Fruit fly (Drosophila melanogaster) whole organism, embryonic: ENCODE data around the gene sra.

Source experiments
- Abd-B ChIP-seq: fragments of 200-800 bp; sonication (Bioruptor generic); optimal IDR thresholded peaks from 2 replicates; lab custom pipeline; 2018; ENCODE audit warnings: missing biosample characterization, mild to moderate bottlenecking, missing genetic modification characterization, moderate library complexity
- Asciz ChIP-seq: fragments of 200-800 bp; sonication (Bioruptor generic); optimal IDR thresholded peaks from 2 replicates; lab custom pipeline; 2017; ENCODE audit warnings: missing biosample characterization, mild to moderate bottlenecking, missing genetic modification characterization, missing genetic modification reagents
- Blimp-1 ChIP-seq: fragments of 200-800 bp; sonication (Bioruptor generic); optimal IDR thresholded peaks from 3 replicates; lab custom pipeline; 2018; ENCODE audit warnings: missing biosample characterization, missing genetic modification characterization, mild to moderate bottlenecking, moderate library complexity, missing genetic modification reagents
- CG10565 ChIP-seq: fragments of 200-800 bp; sonication (Bioruptor generic); optimal IDR thresholded peaks from 3 replicates; lab custom pipeline; 2016; ENCODE audit warnings: missing biosample characterization, mild to moderate bottlenecking, missing genetic modification characterization
- CG11456 ChIP-seq: fragments of 200-800 bp; sonication (Bioruptor generic); IDR thresholded peaks from 3 replicates; pipeline ENCODE4 v1.3.6; 2022; ENCODE audit warnings: missing biosample characterization, missing genetic modification characterization
- CG11504 ChIP-seq: fragments of 200-800 bp; sonication (Bioruptor generic); optimal IDR thresholded peaks from 3 replicates; lab custom pipeline; 2019; ENCODE audit warnings: missing biosample characterization, mild to moderate bottlenecking, missing genetic modification characterization, moderate library complexity
- CG11696 ChIP-seq: fragments of 200-800 bp; sonication (Bioruptor generic); IDR thresholded peaks from 2 replicates; pipeline ENCODE4 v1.3.6; 2022; ENCODE audit warnings: missing biosample characterization, missing genetic modification characterization
- CG13424 ChIP-seq: fragments of 200-800 bp; sonication (Bioruptor generic); optimal IDR thresholded peaks from 2 replicates; lab custom pipeline; 2019; ENCODE audit warnings: missing biosample characterization, mild to moderate bottlenecking, missing genetic modification characterization, moderate library complexity
- CG15479 ChIP-seq: fragments of 200-800 bp; sonication (Bioruptor generic); optimal IDR thresholded peaks from 3 replicates; lab custom pipeline; 2019; ENCODE audit warnings: missing biosample characterization, mild to moderate bottlenecking, missing genetic modification characterization, moderate library complexity
- CG16815 ChIP-seq: fragments of 200-800 bp; sonication (Bioruptor generic); optimal IDR thresholded peaks from 3 replicates; lab custom pipeline; 2017; ENCODE audit warnings: missing biosample characterization, mild to moderate bottlenecking, missing genetic modification characterization
- CG17802 ChIP-seq: fragments of 200-800 bp; sonication (Bioruptor generic); optimal IDR thresholded peaks from 2 replicates; lab custom pipeline; 2018; ENCODE audit warnings: missing biosample characterization, mild to moderate bottlenecking, missing genetic modification characterization, moderate library complexity
- CG17912 ChIP-seq: fragments of 200-800 bp; sonication (Bioruptor generic); optimal IDR thresholded peaks from 2 replicates; lab custom pipeline; 2018; ENCODE audit warnings: missing biosample characterization, mild to moderate bottlenecking, missing genetic modification characterization
- CG1832 ChIP-seq: fragments of 200-800 bp; sonication (Bioruptor generic); optimal IDR thresholded peaks from 2 replicates; lab custom pipeline; 2017; ENCODE audit warnings: missing biosample characterization, mild to moderate bottlenecking, missing genetic modification characterization, inconsistent platforms
- CG2116 ChIP-seq: fragments of 200-800 bp; sonication (Bioruptor generic); optimal IDR thresholded peaks from 3 replicates; lab custom pipeline; 2018; ENCODE audit warnings: missing biosample characterization, mild to moderate bottlenecking, missing genetic modification characterization
- CG2678 ChIP-seq: fragments of 200-800 bp; sonication (Bioruptor generic); optimal IDR thresholded peaks from 3 replicates; lab custom pipeline; 2019; ENCODE audit warnings: missing biosample characterization, mild to moderate bottlenecking, missing genetic modification characterization, moderate library complexity
- CG34376 ChIP-seq: fragments of 200-800 bp; sonication (Bioruptor generic); optimal IDR thresholded peaks from 2 replicates; lab custom pipeline; 2018; ENCODE audit warnings: missing biosample characterization, mild to moderate bottlenecking, missing genetic modification characterization
- CG34422 ChIP-seq: fragments of 200-800 bp; sonication (Bioruptor generic); IDR thresholded peaks from 3 replicates; pipeline ENCODE4 v1.3.6; 2022; ENCODE audit warnings: missing biosample characterization, missing genetic modification characterization
- CG4820 ChIP-seq: fragments of 200-800 bp; sonication (Bioruptor generic); optimal IDR thresholded peaks from 3 replicates; lab custom pipeline; 2016; ENCODE audit warnings: missing biosample characterization, missing genetic modification characterization
- CG6689 ChIP-seq: fragments of 200-800 bp; sonication (Bioruptor generic); IDR thresholded peaks from 2 replicates; pipeline ENCODE4 v1.3.6; 2022; ENCODE audit warnings: missing biosample characterization, missing genetic modification characterization
- CG8089 ChIP-seq: fragments of 200-800 bp; sonication (Bioruptor generic); optimal IDR thresholded peaks from 3 replicates; lab custom pipeline; 2016; ENCODE audit warnings: missing biosample characterization, missing genetic modification characterization
- CG8944 ChIP-seq: fragments of 200-800 bp; sonication (Bioruptor generic); optimal IDR thresholded peaks from 3 replicates; lab custom pipeline; 2016; ENCODE audit warnings: missing biosample characterization, missing genetic modification characterization
- CG9932 ChIP-seq: fragments of 200-800 bp; sonication (Bioruptor generic); IDR thresholded peaks from 2 replicates; pipeline ENCODE4 v1.3.6; 2022; ENCODE audit warnings: missing biosample characterization, missing genetic modification characterization
- D19B ChIP-seq: fragments of 200-800 bp; sonication (Bioruptor generic); optimal IDR thresholded peaks from 2 replicates; lab custom pipeline; 2017; ENCODE audit warnings: missing biosample characterization, mild to moderate bottlenecking, missing genetic modification characterization
- Dp ChIP-seq: fragments of 200-800 bp; sonication (Bioruptor generic); optimal IDR thresholded peaks from 2 replicates; lab custom pipeline; 2018; ENCODE audit warnings: missing biosample characterization, mild to moderate bottlenecking, missing genetic modification characterization, moderate library complexity
- Ets65A ChIP-seq: fragments of 200-800 bp; sonication (Bioruptor generic); peaks from one replicate; lab custom pipeline; 2016; ENCODE audit warnings: missing biosample characterization, missing genetic modification characterization
- H15 ChIP-seq: fragments of 200-800 bp; sonication (Bioruptor generic); IDR thresholded peaks from 3 replicates; pipeline ENCODE4 v1.3.6; 2022; ENCODE audit warnings: missing biosample characterization, missing genetic modification characterization
- H2.0 ChIP-seq: fragments of 200-800 bp; sonication (Bioruptor generic); IDR thresholded peaks from 2 replicates; pipeline ENCODE4 v1.3.6; 2022; ENCODE audit warnings: missing biosample characterization, missing genetic modification characterization
- HLH3B ChIP-seq: fragments of 200-800 bp; sonication (Bioruptor generic); IDR thresholded peaks from 2 replicates; pipeline ENCODE4 v1.3.6; 2022; ENCODE audit warnings: missing biosample characterization, missing genetic modification characterization
- Kr ChIP-seq: fragments of 200-800 bp; sonication (Bioruptor generic); optimal IDR thresholded peaks from 2 replicates; lab custom pipeline; 2017; ENCODE audit warnings: missing biosample characterization, mild to moderate bottlenecking, missing genetic modification characterization
- Mad ChIP-seq: fragments of 200-800 bp; sonication (Bioruptor generic); optimal IDR thresholded peaks from 2 replicates; lab custom pipeline; 2016; ENCODE audit warnings: missing biosample characterization, missing genetic modification characterization
- Max ChIP-seq: fragments of 200-800 bp; sonication (Bioruptor generic); optimal IDR thresholded peaks from 2 replicates; lab custom pipeline; 2016; ENCODE audit warnings: missing biosample characterization, mild to moderate bottlenecking, missing genetic modification characterization
- Mes4 ChIP-seq: fragments of 200-800 bp; sonication (Bioruptor generic); optimal IDR thresholded peaks from 2 replicates; lab custom pipeline; 2016; ENCODE audit warnings: missing biosample characterization, missing genetic modification characterization
- NC2α ChIP-seq: fragments of 200-800 bp; sonication (Bioruptor generic); optimal IDR thresholded peaks from 2 replicates; lab custom pipeline; 2016; ENCODE audit warnings: missing biosample characterization, missing genetic modification characterization
- Ptx1 ChIP-seq: fragments of 200-800 bp; sonication (Bioruptor generic); IDR thresholded peaks from 2 replicates; pipeline ENCODE4 v1.3.6; 2022; ENCODE audit warnings: missing biosample characterization, missing genetic modification characterization
- YL-1 ChIP-seq: fragments of 200-800 bp; sonication (Bioruptor generic); optimal IDR thresholded peaks from 3 replicates; lab custom pipeline; 2017; ENCODE audit warnings: missing biosample characterization, mild to moderate bottlenecking, missing genetic modification characterization
- chif ChIP-seq, 2 experiments: fragments of 200-800 bp; sonication (Bioruptor generic); optimal IDR thresholded peaks; 3 replicates each; lab custom pipeline; 2016; ENCODE audit warnings: missing biosample characterization in 2 of 2, missing genetic modification characterization in 2 of 2
- crc ChIP-seq: fragments of 200-800 bp; sonication (Bioruptor generic); optimal IDR thresholded peaks from 2 replicates; lab custom pipeline; 2016; ENCODE audit warnings: missing biosample characterization, missing genetic modification characterization
- eyg ChIP-seq: fragments of 200-800 bp; sonication (Bioruptor generic); optimal IDR thresholded peaks from 3 replicates; lab custom pipeline; 2016; ENCODE audit warnings: missing biosample characterization, missing genetic modification characterization
- fd64A ChIP-seq: fragments of 200-800 bp; sonication (Bioruptor generic); optimal IDR thresholded peaks from 3 replicates; lab custom pipeline; 2018; ENCODE audit warnings: missing biosample characterization, mild to moderate bottlenecking, missing genetic modification characterization
- fd96Cb ChIP-seq: fragments of 200-800 bp; sonication (Bioruptor generic); optimal IDR thresholded peaks from 2 replicates; lab custom pipeline; 2018; ENCODE audit warnings: missing biosample characterization, mild to moderate bottlenecking, missing genetic modification characterization, moderate library complexity
- gce ChIP-seq: fragments of 200-800 bp; sonication (Bioruptor generic); IDR thresholded peaks from 3 replicates; pipeline ENCODE4 v1.3.6; 2022; ENCODE audit warnings: missing biosample characterization, missing genetic modification characterization
- hkb ChIP-seq, 2 experiments: fragments of 200-800 bp in 1 of 2; fragments of >200 bp in 1 of 2; sonication (Bioruptor generic) in 1 of 2; IDR thresholded peaks in 1 of 2; optimal IDR thresholded peaks in 1 of 2; 2 replicates each; pipeline versions ENCODE4 v1.3.6 to Lab custom; 2017 to 2022; ENCODE audit warnings: missing biosample characterization in 1 of 2, missing genetic modification characterization in 1 of 2
- inv ChIP-seq: fragments of 200-800 bp; sonication (Bioruptor generic); IDR thresholded peaks from 2 replicates; pipeline ENCODE4 v1.3.6; 2022; ENCODE audit warnings: missing biosample characterization, missing genetic modification characterization; ENCODE audit not compliant: partially characterized antibody
- kay ChIP-seq: fragments of 200-800 bp; sonication (Bioruptor generic); optimal IDR thresholded peaks from 2 replicates; lab custom pipeline; 2016; ENCODE audit warnings: missing biosample characterization, missing genetic modification characterization
- lilli ChIP-seq: fragments of 200-800 bp; sonication (Bioruptor generic); optimal IDR thresholded peaks from 3 replicates; lab custom pipeline; 2016; ENCODE audit warnings: missing biosample characterization, missing genetic modification characterization
- luna ChIP-seq: fragments of 200-800 bp; sonication (Bioruptor generic); optimal IDR thresholded peaks from 2 replicates; lab custom pipeline; 2016; ENCODE audit warnings: missing biosample characterization, missing genetic modification characterization
- nau ChIP-seq: fragments of 200-800 bp; sonication (Bioruptor generic); optimal IDR thresholded peaks from 3 replicates; lab custom pipeline; 2017; ENCODE audit warnings: missing biosample characterization, mild to moderate bottlenecking, missing genetic modification characterization, missing genetic modification reagents
- pum ChIP-seq: fragments of 200-800 bp; sonication (Bioruptor generic); optimal IDR thresholded peaks from 2 replicates; lab custom pipeline; 2016; ENCODE audit warnings: missing biosample characterization, missing genetic modification characterization
- slp2 ChIP-seq: fragments of 200-800 bp; sonication (Bioruptor generic); optimal IDR thresholded peaks from 2 replicates; lab custom pipeline; 2016; ENCODE audit warnings: missing biosample characterization, missing genetic modification characterization
- tgo ChIP-seq: fragments of 200-800 bp; sonication (Bioruptor generic); IDR thresholded peaks from 3 replicates; pipeline ENCODE4 v1.3.6; 2022; ENCODE audit warnings: missing biosample characterization, missing genetic modification characterization
- vfl ChIP-seq: fragments of 200-800 bp; sonication (Bioruptor generic); optimal IDR thresholded peaks from 2 replicates; lab custom pipeline; 2016; ENCODE audit warnings: missing biosample characterization, missing genetic modification characterization

The sra gene

DNA sequence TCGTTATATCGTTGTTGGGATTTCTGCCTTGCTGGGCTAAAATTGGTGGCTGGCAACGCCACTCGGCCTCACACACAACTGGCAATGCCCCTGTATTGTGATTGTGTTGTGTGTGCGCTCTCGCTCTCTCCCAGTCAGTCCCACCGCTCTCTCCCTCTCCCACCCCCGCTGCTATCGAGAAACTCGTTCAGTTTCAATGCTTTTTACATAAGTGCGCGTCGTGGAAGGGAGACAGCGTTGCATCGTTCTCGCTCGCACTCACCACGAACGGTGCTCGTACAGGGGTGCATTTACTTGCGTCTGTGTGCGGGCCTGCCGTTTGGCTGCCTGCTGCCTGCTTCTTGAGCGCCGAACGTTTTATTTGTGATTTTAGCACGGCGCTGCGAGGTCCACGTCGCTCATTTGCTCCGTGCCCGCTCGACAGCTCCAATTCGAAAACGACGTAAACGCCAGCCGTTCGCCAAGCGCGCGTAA lies 55.7 kb downstream of the sra start (continued):
- TF ChIP-seq Mad (no peak), Kr (GFP tag; lab: Kevin White, UChicago) (peak; percentile 67), D19B (GFP tag; lab: Kevin White, UChicago) (peak; percentile 17), luna (GFP tag; lab: Kevin White, UChicago) (no peak), YL-1 (GFP tag; lab: Kevin White, UChicago) (no peak), CG34422 (GFP tag; lab: Robert Waterston, UW) (no peak), CG2678 (peak; percentile 29), pum (GFP tag; lab: Kevin White, UChicago) (no peak), CG15479 (GFP tag; lab: Kevin White, UChicago) (peak; percentile 96), vfl (GFP tag; lab: Kevin White, UChicago) (no peak), H2.0 (GFP tag; lab: Robert Waterston, UW) (no peak), CG34376 (peak; percentile 93), tgo (GFP tag; lab: Robert Waterston, UW) (no peak), CG17802 (tag; lab: Kevin White, UChicago) (no peak), CG8089 (GFP tag; lab: Kevin White, UChicago) (no peak), CG6689 (GFP tag; lab: Robert Waterston, UW) (no peak), CG17912 (GFP tag; lab: Kevin White, UChicago) (peak; percentile 66), inv (no peak), gce (GFP tag; lab: Robert Waterston, UW) (no peak), Ptx1 (GFP tag; lab: Robert Waterston, UW) (no peak), lilli (peak; percentile 39), Ets65A (peak; percentile 91), crc (GFP tag; lab: Kevin White, UChicago) (no peak), CG8944 (GFP tag; lab: Kevin White, UChicago) (no peak), Abd-B (GFP tag; lab: Kevin White, UChicago) (peak; percentile 41), NC2α (GFP tag; lab: Kevin White, UChicago) (no peak), chif (GFP tag; optimal IDR thresholded peaks at IDR 0.05; lab: Kevin White, UChicago) (no peak), CG11696 (GFP tag; lab: Robert Waterston, UW) (no peak), H15 (no peak), fd96Cb (tag; lab: Kevin White, UChicago) (no peak), Max (GFP tag; lab: Kevin White, UChicago) (no peak), hkb (optimal IDR thresholded peaks at IDR 0.05; lab: Kevin White, UChicago) (no peak), hkb (GFP tag; IDR thresholded peaks at IDR 0.05; lab: Robert Waterston, UW) (no peak), CG11456 (GFP tag; lab: Robert Waterston, UW) (no peak), CG13424 (no peak), Mes4 (peak; percentile 1), HLH3B (GFP tag; lab: Robert Waterston, UW) (no peak), CG16815 (GFP tag; lab: Kevin White, UChicago) (no peak), fd64A (GFP tag; lab: Kevin White, UChicago) (peak; percentile 33), CG4820 (no peak), eyg (GFP tag; lab: Kevin White, UChicago) (no peak), CG9932 (no peak), CG1832 (peak; percentile 100), Blimp-1 (GFP tag; lab: Kevin White, UChicago) (peak; percentile 5), nau (GFP tag; lab: Kevin White, UChicago) (peak; percentile 64), CG11504 (peak; percentile 34), slp2 (GFP tag; lab: Kevin White, UChicago) (no peak), Asciz (GFP tag; lab: Kevin White, UChicago) (peak; percentile 8), Dp (GFP tag; lab: Kevin White, UChicago) (peak; percentile 49), kay (GFP tag; lab: Kevin White, UChicago) (peak; percentile 68), CG2116 (peak; percentile 95), CG10565 (no peak)
